Fruit fly (Drosophila melanogaster) whole organism, embryonic: ENCODE measurements around the gene CG34288.
A peak's percentile ranks its signal among the peaks of the same experiment; 100 is the strongest.

Experiments
- ATbp ChIP-seq: fragments of 200-800 bp; sonication (Bioruptor generic); optimal IDR thresholded peaks from 2 replicates; lab custom pipeline; 2017; ENCODE audit warnings: missing biosample characterization, mild to moderate bottlenecking, missing genetic modification characterization, missing genetic modification reagents
- Awh ChIP-seq: fragments of 200-800 bp; sonication (Bioruptor generic); IDR thresholded peaks from 2 replicates; pipeline ENCODE4, ENCODE4 v1.3.6; 2022; ENCODE audit warnings: missing biosample characterization, missing genetic modification characterization
- Blimp-1 ChIP-seq: fragments of 200-800 bp; sonication (Bioruptor generic); optimal IDR thresholded peaks from 3 replicates; lab custom pipeline; 2018; ENCODE audit warnings: missing biosample characterization, missing genetic modification characterization, mild to moderate bottlenecking, moderate library complexity, missing genetic modification reagents
- CG10147 ChIP-seq: fragments of 200-800 bp; sonication (Bioruptor generic); optimal IDR thresholded peaks from 2 replicates; lab custom pipeline; 2019; ENCODE audit warnings: missing biosample characterization, mild to moderate bottlenecking, missing genetic modification characterization, moderate library complexity
- CG10979 ChIP-seq: fragments of 200-800 bp; sonication (Bioruptor generic); optimal IDR thresholded peaks from 2 replicates; lab custom pipeline; 2018; ENCODE audit warnings: missing biosample characterization, mild to moderate bottlenecking, missing genetic modification characterization, moderate library complexity
- CG1647 ChIP-seq: fragments of 200-800 bp; sonication (Bioruptor generic); optimal IDR thresholded peaks from 3 replicates; lab custom pipeline; 2016; ENCODE audit warnings: missing biosample characterization, missing genetic modification characterization
- CG17912 ChIP-seq: fragments of 200-800 bp; sonication (Bioruptor generic); optimal IDR thresholded peaks from 2 replicates; lab custom pipeline; 2018; ENCODE audit warnings: missing biosample characterization, mild to moderate bottlenecking, missing genetic modification characterization
- CG2116 ChIP-seq: fragments of 200-800 bp; sonication (Bioruptor generic); optimal IDR thresholded peaks from 3 replicates; lab custom pipeline; 2018; ENCODE audit warnings: missing biosample characterization, mild to moderate bottlenecking, missing genetic modification characterization
- CG2202 ChIP-seq: fragments of 200-800 bp; sonication (Bioruptor generic); optimal IDR thresholded peaks from 2 replicates; lab custom pipeline; 2018; ENCODE audit warnings: missing biosample characterization, mild to moderate bottlenecking, missing genetic modification characterization
- CG2875 ChIP-seq: fragments of 200-800 bp; sonication (Bioruptor generic); optimal IDR thresholded peaks from 2 replicates; lab custom pipeline; 2017; ENCODE audit warnings: missing biosample characterization, mild to moderate bottlenecking, missing genetic modification characterization, missing genetic modification reagents
- CG2889 ChIP-seq: fragments of 200-800 bp; sonication (Bioruptor generic); IDR thresholded peaks from 3 replicates; pipeline ENCODE4 v1.3.6; 2022; ENCODE audit warnings: missing biosample characterization, missing genetic modification characterization
- CG31365 ChIP-seq: fragments of 200-800 bp; sonication (Bioruptor generic); optimal IDR thresholded peaks from 2 replicates; lab custom pipeline; 2018; ENCODE audit warnings: missing biosample characterization, mild to moderate bottlenecking, missing genetic modification characterization
- CG3726 ChIP-seq: fragments of 200-800 bp; sonication (Bioruptor generic); IDR thresholded peaks from 3 replicates; pipeline ENCODE4, ENCODE4 v1.3.6; 2022; ENCODE audit warnings: missing biosample characterization, missing genetic modification characterization
- CG6254 ChIP-seq: fragments of 200-800 bp; sonication (Bioruptor generic); optimal IDR thresholded peaks from 3 replicates; lab custom pipeline; 2017; ENCODE audit warnings: mild to moderate bottlenecking, missing biosample characterization, missing genetic modification reagents, missing genetic modification characterization
- CG7963 ChIP-seq: fragments of 200-800 bp; sonication (Bioruptor generic); IDR thresholded peaks from 3 replicates; pipeline ENCODE4 v1.3.6; 2022; ENCODE audit warnings: missing biosample characterization, missing genetic modification characterization; ENCODE audit not compliant: partially characterized antibody
- CG8478 ChIP-seq: fragments of >200 bp; optimal IDR thresholded peaks from 2 replicates; lab custom pipeline; 2018
- CG8924 ChIP-seq: fragments of 200-800 bp; optimal IDR thresholded peaks from 3 replicates; lab custom pipeline; 2019; ENCODE audit warnings: missing biosample characterization, mild to moderate bottlenecking, missing genetic modification characterization, moderate library complexity
- CG9215 ChIP-seq: fragments of 200-800 bp; sonication (Bioruptor generic); IDR thresholded peaks from 2 replicates; pipeline ENCODE4 v1.3.6; 2022; ENCODE audit warnings: missing biosample characterization, missing genetic modification characterization
- CG9609 ChIP-seq: fragments of 200-800 bp; sonication (Bioruptor generic); optimal IDR thresholded peaks from 3 replicates; lab custom pipeline; 2016; ENCODE audit warnings: missing biosample characterization, missing genetic modification characterization
- D ChIP-seq, 2 experiments: fragments of 200-800 bp in 1 of 2; fragments of >200 bp in 1 of 2; sonication (Bioruptor generic) in 1 of 2; optimal IDR thresholded peaks; 2 replicates in 1 of 2; 3 replicates in 1 of 2; lab custom pipeline; 2017; ENCODE audit warnings: mild to moderate bottlenecking in 1 of 2, missing biosample characterization in 1 of 2, missing genetic modification characterization in 1 of 2, missing genetic modification reagents in 1 of 2
- Dll ChIP-seq: fragments of 200-800 bp; sonication (Bioruptor generic); IDR thresholded peaks from 4 replicates; pipeline ENCODE4 v1.3.6; 2022; ENCODE audit warnings: missing biosample characterization, missing genetic modification characterization; ENCODE audit not compliant: partially characterized antibody
- Doc2 ChIP-seq: fragments of 200-800 bp; sonication (Bioruptor generic); IDR thresholded peaks from 2 replicates; pipeline ENCODE4 v1.3.6; 2022; ENCODE audit warnings: missing biosample characterization, missing genetic modification characterization
- Drgx ChIP-seq: fragments of 200-800 bp; sonication (Bioruptor generic); IDR thresholded peaks from 2 replicates; pipeline ENCODE4 v1.3.6; 2022; ENCODE audit warnings: missing biosample characterization, missing genetic modification characterization
- ERR ChIP-seq: fragments of 200-800 bp; sonication (Bioruptor generic); optimal IDR thresholded peaks from 2 replicates; lab custom pipeline; 2016; ENCODE audit warnings: missing biosample characterization, missing genetic modification characterization
- Hand ChIP-seq: fragments of 200-800 bp; sonication (Bioruptor generic); optimal IDR thresholded peaks from 2 replicates; lab custom pipeline; 2017; ENCODE audit warnings: mild to moderate bottlenecking, missing biosample characterization, missing genetic modification reagents, missing genetic modification characterization
- Neu2 ChIP-seq: fragments of 200-800 bp; sonication (Bioruptor generic); optimal IDR thresholded peaks from 3 replicates; lab custom pipeline; 2016; ENCODE audit warnings: missing biosample characterization, missing genetic modification characterization, borderline replicate concordance
- PHDP ChIP-seq: fragments of 200-800 bp; sonication (Bioruptor generic); optimal IDR thresholded peaks from 3 replicates; lab custom pipeline; 2018; ENCODE audit warnings: missing biosample characterization, mild to moderate bottlenecking, missing genetic modification characterization, moderate library complexity
- Poxn ChIP-seq: fragments of 200-800 bp; sonication (Bioruptor generic); IDR thresholded peaks from 2 replicates; pipeline ENCODE4 v1.3.6; 2022; ENCODE audit warnings: missing biosample characterization, missing genetic modification characterization
- Rx ChIP-seq: fragments of 200-800 bp; sonication (Bioruptor generic); IDR thresholded peaks from 2 replicates; pipeline ENCODE4 v1.3.6; 2022; ENCODE audit warnings: missing biosample characterization, missing genetic modification characterization
- TFAM ChIP-seq: fragments of 200-800 bp; sonication (Bioruptor generic); optimal IDR thresholded peaks from 2 replicates; lab custom pipeline; 2017; ENCODE audit warnings: missing biosample characterization, missing genetic modification characterization, inconsistent platforms
- ab ChIP-seq: fragments of 200-800 bp; sonication (Bioruptor generic); optimal IDR thresholded peaks from 2 replicates; lab custom pipeline; 2016; ENCODE audit warnings: missing biosample characterization, missing genetic modification characterization
- ap ChIP-seq: fragments of 200-800 bp; sonication (Bioruptor generic); IDR thresholded peaks from 2 replicates; pipeline ENCODE4 v1.3.6; 2022; ENCODE audit warnings: missing biosample characterization, missing genetic modification characterization
- cg ChIP-seq: fragments of 200-800 bp; sonication (Bioruptor generic); optimal IDR thresholded peaks from 3 replicates; lab custom pipeline; 2019; ENCODE audit warnings: missing biosample characterization, mild to moderate bottlenecking, missing genetic modification characterization, moderate library complexity
- dpn ChIP-seq, 2 experiments: fragments of 200-800 bp; sonication (Bioruptor generic); optimal IDR thresholded peaks; 3 replicates each; lab custom pipeline; 2016; ENCODE audit warnings: missing biosample characterization in 2 of 2, missing genetic modification characterization in 2 of 2
- grau ChIP-seq: fragments of 200-800 bp; optimal IDR thresholded peaks from 3 replicates; lab custom pipeline; 2019; ENCODE audit warnings: missing biosample characterization, mild to moderate bottlenecking, missing genetic modification characterization, moderate library complexity
- hb ChIP-seq: fragments of 200-800 bp; sonication (Bioruptor generic); IDR thresholded peaks from 3 replicates; pipeline ENCODE4 v1.3.6; 2022; ENCODE audit warnings: missing biosample characterization, missing genetic modification characterization; ENCODE audit not compliant: partially characterized antibody
- inv ChIP-seq: fragments of 200-800 bp; sonication (Bioruptor generic); IDR thresholded peaks from 2 replicates; pipeline ENCODE4 v1.3.6; 2022; ENCODE audit warnings: missing biosample characterization, missing genetic modification characterization; ENCODE audit not compliant: partially characterized antibody
- kah ChIP-seq: fragments of 200-800 bp; sonication (Bioruptor generic); optimal IDR thresholded peaks from 2 replicates; lab custom pipeline; 2018; ENCODE audit warnings: missing biosample characterization, mild to moderate bottlenecking, missing genetic modification characterization
- maf-S ChIP-seq: fragments of 200-800 bp; sonication (Bioruptor generic); optimal IDR thresholded peaks from 2 replicates; lab custom pipeline; 2016; ENCODE audit warnings: missing biosample characterization, missing genetic modification characterization
- nerfin-2 ChIP-seq: fragments of 200-800 bp; sonication (Bioruptor generic); IDR thresholded peaks from 2 replicates; pipeline ENCODE4 v1.3.6; 2022; ENCODE audit warnings: missing biosample characterization, missing genetic modification characterization; ENCODE audit not compliant: partially characterized antibody
- onecut ChIP-seq: fragments of 200-800 bp; sonication (Bioruptor generic); IDR thresholded peaks from 2 replicates; pipeline ENCODE4 v1.3.6; 2022; ENCODE audit warnings: missing biosample characterization, missing genetic modification characterization
- pum ChIP-seq: fragments of 200-800 bp; sonication (Bioruptor generic); optimal IDR thresholded peaks from 2 replicates; lab custom pipeline; 2016; ENCODE audit warnings: missing biosample characterization, missing genetic modification characterization
- run ChIP-seq: fragments of 200-800 bp; sonication (Bioruptor generic); optimal IDR thresholded peaks from 3 replicates; lab custom pipeline; 2018; ENCODE audit warnings: missing biosample characterization, mild to moderate bottlenecking, missing genetic modification characterization
- sd ChIP-seq: fragments of 200-800 bp; sonication (Bioruptor generic); optimal IDR thresholded peaks from 3 replicates; lab custom pipeline; 2018; ENCODE audit warnings: missing biosample characterization, mild to moderate bottlenecking, missing genetic modification characterization, moderate library complexity
- sob ChIP-seq: fragments of 200-800 bp; sonication (Bioruptor generic); IDR thresholded peaks from 2 replicates; pipeline ENCODE4 v1.3.6; 2022; ENCODE audit warnings: missing biosample characterization, missing genetic modification characterization
- sug ChIP-seq: fragments of 200-800 bp; optimal IDR thresholded peaks from 2 replicates; lab custom pipeline; 2019; ENCODE audit warnings: missing biosample characterization, mild to moderate bottlenecking, missing genetic modification characterization, moderate library complexity
- vnd ChIP-seq: fragments of 200-800 bp; sonication (Bioruptor generic); IDR thresholded peaks from 3 replicates; pipeline ENCODE4 v1.3.6; 2022; ENCODE audit warnings: missing biosample characterization, missing genetic modification characterization; ENCODE audit not compliant: partially characterized antibody
- zfh2 ChIP-seq: fragments of 200-800 bp; sonication (Bioruptor generic); optimal IDR thresholded peaks from 2 replicates; lab custom pipeline; 2016; ENCODE audit warnings: missing biosample characterization, missing genetic modification characterization

CG34288 gene

DNA sequence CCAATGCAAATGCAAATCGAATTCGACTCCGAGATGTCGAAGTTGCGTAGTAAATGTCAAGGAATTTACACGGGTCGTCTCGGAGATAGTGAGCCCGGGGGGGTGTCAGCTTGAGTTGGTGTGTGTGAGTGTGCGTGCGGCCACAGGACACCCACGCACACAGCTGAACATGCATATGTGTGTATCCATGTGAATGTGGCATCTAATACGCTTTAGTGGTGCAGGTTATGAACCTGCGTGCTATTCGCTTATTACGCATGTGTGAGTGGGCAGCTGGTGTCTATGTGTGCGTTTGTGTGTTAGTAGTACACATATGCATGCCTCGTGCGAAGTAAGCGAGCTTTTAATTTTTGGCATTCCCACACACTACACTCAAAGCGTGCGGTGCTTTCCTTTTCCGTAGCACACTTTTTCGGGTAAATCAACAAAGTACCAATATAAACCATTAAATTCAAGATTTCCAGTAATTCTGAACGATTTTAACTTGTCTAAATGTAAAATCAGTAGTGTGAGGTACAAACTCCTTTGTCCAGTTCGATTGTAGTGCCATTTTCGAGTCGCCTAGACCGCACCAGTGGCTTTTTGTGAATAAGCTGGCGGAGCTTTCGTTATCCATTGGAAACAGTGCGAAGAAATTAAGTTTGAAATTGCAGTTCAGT, 21.9 kb upstream of the CG34288 start (continued):
- peak; percentile 88 for TF ChIP-seq grau (tag; lab: Kevin White, UChicago)
- peak; percentile 81 for TF ChIP-seq onecut (GFP tag; lab: Robert Waterston, UW)
- peak; percentile 74 for TF ChIP-seq run
- TF ChIP-seq nerfin-2 (GFP tag; lab: Robert Waterston, UW): no peak
- TF ChIP-seq Drgx: peak; percentile 77
- no peak for TF ChIP-seq CG7963 (GFP tag; lab: Robert Waterston, UW)
- peak; percentile 54 for TF ChIP-seq CG2875 (GFP tag; lab: Kevin White, UChicago)
- TF ChIP-seq CG9609 (GFP tag; lab: Kevin White, UChicago): peak; percentile 81
- TF ChIP-seq ab (GFP tag; lab: Kevin White, UChicago): peak; percentile 60
- TF ChIP-seq CG31365 (tag; lab: Kevin White, UChicago): peak; percentile 74
- peak; percentile 92 for TF ChIP-seq Hand (GFP tag; lab: Kevin White, UChicago)
- no peak for TF ChIP-seq Neu2 (GFP tag; lab: Kevin White, UChicago)
- TF ChIP-seq Poxn: peak; percentile 63; the same call in 1 of the 2 replicates
- TF ChIP-seq Doc2: 0 out of 2 replicates have a peak, but pooled peaks have one; percentile 39
- TF ChIP-seq CG17912 (GFP tag; lab: Kevin White, UChicago): no peak
- TF ChIP-seq CG10979 (tag; lab: Kevin White, UChicago): peak; percentile 70
- TF ChIP-seq CG10147 (GFP tag; lab: Kevin White, UChicago): peak; percentile 89
- peak; percentile 62 for TF ChIP-seq CG2889 (GFP tag; lab: Robert Waterston, UW)
- peak; percentile 86 for TF ChIP-seq maf-S (GFP tag; lab: Kevin White, UChicago)
- TF ChIP-seq hb (GFP tag; lab: Robert Waterston, UW): no peak
- TF ChIP-seq sug: peak; percentile 86
- peak; percentile 90 for TF ChIP-seq sob (GFP tag; lab: Robert Waterston, UW)
- peak; percentile 60 for TF ChIP-seq kah
- peak; percentile 76; the same call in 2 of the 3 replicates for TF ChIP-seq CG3726 (GFP tag; lab: Robert Waterston, UW)
- peak; percentile 87 for TF ChIP-seq CG8924 (tag; lab: Kevin White, UChicago)
- TF ChIP-seq D (optimal IDR thresholded peaks at IDR 0.05; lab: Kevin White, UChicago): no peak
- peak; percentile 73 for TF ChIP-seq D (GFP tag; optimal IDR thresholded peaks at IDR 0.05; lab: Kevin White, UChicago)
- TF ChIP-seq ERR (GFP tag; lab: Kevin White, UChicago): peak; percentile 73
- TF ChIP-seq Blimp-1 (GFP tag; lab: Kevin White, UChicago): peak; percentile 75
- peak; percentile 42 for TF ChIP-seq CG6254 (GFP tag; lab: Kevin White, UChicago)
- no peak for TF ChIP-seq TFAM (GFP tag; lab: Kevin White, UChicago)
- TF ChIP-seq dpn (GFP tag; optimal IDR thresholded peaks at IDR 0.05; lab: Kevin White, UChicago): peak; percentile 87 to 89
- peak; percentile 86 for TF ChIP-seq zfh2 (GFP tag; lab: Kevin White, UChicago)
- peak; percentile 85 for TF ChIP-seq CG9215 (GFP tag; lab: Robert Waterston, UW)
- TF ChIP-seq CG1647 (GFP tag; lab: Kevin White, UChicago): peak; percentile 86
- no peak for TF ChIP-seq inv
- peak; percentile 86 for TF ChIP-seq ATbp (GFP tag; lab: Kevin White, UChicago)
- TF ChIP-seq Dll: no peak
- peak; percentile 63; the same call in 1 of the 2 replicates for TF ChIP-seq ap (GFP tag; lab: Robert Waterston, UW)
- TF ChIP-seq CG2202: no peak
- peak; percentile 67 for TF ChIP-seq CG8478
- TF ChIP-seq vnd (GFP tag; lab: Robert Waterston, UW): no peak
- TF ChIP-seq PHDP (tag; lab: Kevin White, UChicago): peak; percentile 89
- TF ChIP-seq CG2116 (GFP tag; lab: Kevin White, UChicago): peak; percentile 39
- peak; percentile 94 for TF ChIP-seq sd (tag; lab: Kevin White, UChicago)
- TF ChIP-seq Rx (GFP tag; lab: Robert Waterston, UW): peak; percentile 67
- TF ChIP-seq cg: peak; percentile 73
- peak; percentile 87 for TF ChIP-seq pum (GFP tag; lab: Kevin White, UChicago)
- TF ChIP-seq Awh (GFP tag; lab: Robert Waterston, UW): peak; percentile 78; the same call in 1 of the 2 replicates
